Worm (Caenorhabditis elegans) whole organism, late embryonic: ENCODE results near the gene Y43F8C.13.
A peak's percentile ranks its signal among the peaks of the same experiment; 100 is the strongest.

Source experiments
- C08G9.2 ChIP-seq: sonication (generic microtip); optimal IDR thresholded peaks from 2 replicates; lab custom pipeline; 2016; ENCODE audit warnings: mild to moderate bottlenecking, missing genetic modification characterization, moderate library complexity, missing compliant biosample characterization
- F13H6.1 ChIP-seq: sonication (generic microtip); optimal IDR thresholded peaks from 2 replicates; lab custom pipeline; 2016; ENCODE audit warnings: missing genetic modification characterization, missing compliant biosample characterization
- K09A11.1 ChIP-seq: sonication (generic microtip); optimal IDR thresholded peaks from 2 replicates; lab custom pipeline; 2017; ENCODE audit warnings: antibody characterized with exemption, mild to moderate bottlenecking, missing genetic modification characterization, missing compliant biosample characterization; ENCODE audit not compliant: insufficient read depth
- ahr-1 ChIP-seq: sonication (generic microtip); optimal IDR thresholded peaks from 2 replicates; lab custom pipeline; 2016; ENCODE audit warnings: missing genetic modification characterization, missing compliant biosample characterization
- ama-1 ChIP-seq: fragments of 150-350 bp; optimal IDR thresholded peaks from 2 replicates; lab custom pipeline; 2014
- ceh-24 ChIP-seq: sonication (generic microtip); optimal IDR thresholded peaks from 2 replicates; lab custom pipeline; 2016; ENCODE audit warnings: mild to moderate bottlenecking, missing genetic modification characterization, missing compliant biosample characterization
- ceh-30 ChIP-seq: fragments of 150-350 bp; optimal IDR thresholded peaks from 2 replicates; lab custom pipeline; 2014; ENCODE audit warnings: missing biosample characterization, missing genetic modification characterization
- ceh-31 ChIP-seq: sonication (generic microtip); optimal IDR thresholded peaks from 2 replicates; lab custom pipeline; 2016; ENCODE audit warnings: missing genetic modification characterization, missing compliant biosample characterization
- ceh-48 ChIP-seq: sonication (generic microtip); optimal IDR thresholded peaks from 2 replicates; lab custom pipeline; 2016; ENCODE audit warnings: missing genetic modification characterization, inconsistent platforms, missing compliant biosample characterization
- dmd-4 ChIP-seq: sonication (generic microtip); optimal IDR thresholded peaks from 2 replicates; lab custom pipeline; 2016; ENCODE audit warnings: borderline replicate concordance, missing genetic modification characterization, missing compliant biosample characterization
- elt-4 ChIP-seq: sonication (generic microtip); optimal IDR thresholded peaks from 2 replicates; lab custom pipeline; 2016; ENCODE audit warnings: missing genetic modification characterization, missing compliant biosample characterization
- fkh-6 ChIP-seq: sonication (generic microtip); optimal IDR thresholded peaks from 2 replicates; lab custom pipeline; 2016; ENCODE audit warnings: missing genetic modification characterization, missing compliant biosample characterization
- gmeb-2 ChIP-seq: sonication (generic microtip); optimal IDR thresholded peaks from 2 replicates; lab custom pipeline; 2016; ENCODE audit warnings: missing genetic modification characterization, inconsistent platforms, missing compliant biosample characterization
- hlh-13 ChIP-seq: fragments of 200-800 bp; sonication (Bioruptor generic); optimal IDR thresholded peaks from 2 replicates; lab custom pipeline; 2018; ENCODE audit warnings: mild to moderate bottlenecking, missing genetic modification characterization, missing compliant biosample characterization
- hlh-15 ChIP-seq: sonication (generic microtip); optimal IDR thresholded peaks from 2 replicates; lab custom pipeline; 2016; ENCODE audit warnings: missing genetic modification characterization, missing compliant biosample characterization
- hlh-30 ChIP-seq: sonication (generic microtip); optimal IDR thresholded peaks from 2 replicates; lab custom pipeline; 2017; ENCODE audit warnings: antibody characterized with exemption, missing genetic modification characterization, missing compliant biosample characterization; ENCODE audit not compliant: insufficient read depth
- lim-6 ChIP-seq: sonication (generic microtip); optimal IDR thresholded peaks from 2 replicates; lab custom pipeline; 2016; ENCODE audit warnings: missing genetic modification characterization, missing compliant biosample characterization
- madf-2 ChIP-seq: sonication (generic microtip); optimal IDR thresholded peaks from 2 replicates; lab custom pipeline; 2017; ENCODE audit warnings: missing genetic modification characterization, missing compliant biosample characterization
- mec-3 ChIP-seq: sonication (generic microtip); optimal IDR thresholded peaks from 2 replicates; lab custom pipeline; 2016; ENCODE audit warnings: borderline replicate concordance, missing genetic modification characterization, missing compliant biosample characterization
- nhr-11 ChIP-seq: fragments of 150-350 bp; optimal IDR thresholded peaks from 2 replicates; lab custom pipeline; 2014; ENCODE audit warnings: missing biosample characterization, missing genetic modification characterization
- npax-4 ChIP-seq: sonication (generic microtip); optimal IDR thresholded peaks from 2 replicates; lab custom pipeline; 2016; ENCODE audit warnings: missing genetic modification characterization, missing compliant biosample characterization
- odd-2 ChIP-seq: sonication (generic microtip); optimal IDR thresholded peaks from 2 replicates; lab custom pipeline; 2017; ENCODE audit warnings: antibody characterized with exemption, mild to moderate bottlenecking, missing genetic modification characterization, missing compliant biosample characterization
- pag-3 ChIP-seq: sonication (generic microtip); optimal IDR thresholded peaks from 2 replicates; lab custom pipeline; 2016; ENCODE audit warnings: missing compliant biosample characterization, missing genetic modification characterization, borderline replicate concordance
- pha-4 ChIP-seq: fragments of 150-350 bp; optimal IDR thresholded peaks from 2 replicates; lab custom pipeline; 2018; ENCODE audit warnings: missing biosample characterization, missing genetic modification reagents, missing genetic modification characterization
- pqm-1 ChIP-seq: sonication (generic microtip); optimal IDR thresholded peaks from 2 replicates; lab custom pipeline; 2016; ENCODE audit warnings: missing genetic modification characterization, missing compliant biosample characterization
- ref-2 ChIP-seq: sonication (generic microtip); optimal IDR thresholded peaks from 2 replicates; lab custom pipeline; 2016; ENCODE audit warnings: missing genetic modification characterization, missing compliant biosample characterization
- rnt-1 ChIP-seq: sonication (generic microtip); optimal IDR thresholded peaks from 2 replicates; lab custom pipeline; 2016; ENCODE audit warnings: missing genetic modification characterization, missing compliant biosample characterization
- sdc-2 ChIP-seq: sonication (generic microtip); optimal IDR thresholded peaks from 2 replicates; lab custom pipeline; 2016; ENCODE audit warnings: missing genotype, missing genetic modification characterization, missing compliant biosample characterization
- sox-2 ChIP-seq: fragments of 200-800 bp; sonication (Bioruptor generic); IDR thresholded peaks from 2 replicates; pipeline ENCODE4 v1.3.6; 2022; ENCODE audit warnings: missing genetic modification reagents, missing genetic modification characterization, missing compliant biosample characterization
- syd-9 ChIP-seq: sonication (generic microtip); optimal IDR thresholded peaks from 2 replicates; lab custom pipeline; 2016; ENCODE audit warnings: mild to moderate bottlenecking, missing genetic modification characterization, moderate library complexity, missing compliant biosample characterization
- tbx-2 ChIP-seq: sonication (generic microtip); optimal IDR thresholded peaks from 2 replicates; lab custom pipeline; 2016; ENCODE audit warnings: missing genetic modification characterization, missing compliant biosample characterization
- ttx-3 ChIP-seq: sonication (generic microtip); optimal IDR thresholded peaks from 2 replicates; lab custom pipeline; 2016; ENCODE audit warnings: missing genetic modification reagents, missing genetic modification characterization, missing compliant biosample characterization
- unc-86 ChIP-seq: sonication (generic microtip); optimal IDR thresholded peaks from 2 replicates; lab custom pipeline; 2016; ENCODE audit warnings: missing genetic modification characterization, missing compliant biosample characterization

The Y43F8C.13 gene

ce11 chrV:19741651-19742050, 44.5 kb upstream of the Y43F8C.13 start, which contains the start of gene W04E12.3:
Gene W04E12.3, plus strand, starts transcription at chrV:19741951.
- no peak for TF ChIP-seq lim-6 (tag; lab: Kevin White, UChicago)
- no peak for TF ChIP-seq ceh-24
- no peak for TF ChIP-seq K09A11.1 (tag; lab: Kevin White, UChicago)
- TF ChIP-seq fkh-6, result no peak
- no peak for TF ChIP-seq sox-2 (GFP tag; lab: Robert Waterston, UW)
- TF ChIP-seq npax-4 (tag; lab: Kevin White, UChicago), result no peak
- no peak for TF ChIP-seq rnt-1
- TF ChIP-seq hlh-30 (tag; lab: Kevin White, UChicago), result no peak
- TF ChIP-seq hlh-15 (tag; lab: Kevin White, UChicago), result no peak
- TF ChIP-seq dmd-4 (tag; lab: Kevin White, UChicago), result no peak
- no peak for TF ChIP-seq mec-3 (tag; lab: Kevin White, UChicago)
- no peak for TF ChIP-seq pag-3 (tag; lab: Kevin White, UChicago)
- no peak for TF ChIP-seq syd-9 (tag; lab: Kevin White, UChicago)
- TF ChIP-seq ceh-48, result no peak
- no peak for TF ChIP-seq F13H6.1 (tag; lab: Kevin White, UChicago)
- no peak for TF ChIP-seq nhr-11 (tag; lab: Kevin White, UChicago)
- no peak for TF ChIP-seq ceh-30 (tag; lab: Kevin White, UChicago)
- TF ChIP-seq tbx-2 (tag; lab: Kevin White, UChicago), result no peak
- no peak for TF ChIP-seq unc-86 (tag; lab: Kevin White, UChicago)
- no peak for TF ChIP-seq sdc-2 (tag; lab: Kevin White, UChicago)
- TF ChIP-seq, all 69 proteins: peak for 0

ce11 chrV:19741034-19741433, 43.8 kb upstream of the Y43F8C.13 start, which contains the start of gene W04E12.2:
Gene W04E12.2, minus strand, starts transcription at chrV:19741134.
- TF ChIP-seq pqm-1 (no peak), pha-4 (tag; lab: Kevin White, UChicago) (no peak), elt-4 (tag; lab: Kevin White, UChicago) (no peak), madf-2 (tag; lab: Kevin White, UChicago) (no peak), gmeb-2 (tag; lab: Kevin White, UChicago) (no peak), ttx-3 (tag; lab: Kevin White, UChicago) (no peak)

ce11 chrV:19738117-19738516, 40.9 kb upstream of the Y43F8C.13 start, which contains the start of gene fbxa-131:
Gene fbxa-131, plus strand, starts transcription at chrV:19738417.
- TF ChIP-seq C08G9.2 (tag; lab: Kevin White, UChicago), result no peak
- no peak for TF ChIP-seq ceh-24
- no peak for TF ChIP-seq odd-2 (tag; lab: Kevin White, UChicago)
- TF ChIP-seq hlh-15 (tag; lab: Kevin White, UChicago), result no peak
- no peak for TF ChIP-seq ama-1 (lab: Kevin White, UChicago)
- TF ChIP-seq hlh-30 (tag; lab: Kevin White, UChicago), result no peak
- TF ChIP-seq nhr-11 (tag; lab: Kevin White, UChicago), result no peak
- no peak for TF ChIP-seq K09A11.1 (tag; lab: Kevin White, UChicago)
- TF ChIP-seq, all 69 proteins: peak for 0

ce11 chrV:19737458-19737857, 40.3 kb upstream of the Y43F8C.13 start, which contains the start of gene W04E12.7:
Gene W04E12.7, minus strand, starts transcription at chrV:19737558.
- TF ChIP-seq ceh-48, result no peak
- no peak for TF ChIP-seq odd-2 (tag; lab: Kevin White, UChicago)
- TF ChIP-seq ceh-31 (tag; lab: Kevin White, UChicago), result no peak
- TF ChIP-seq ahr-1 (tag; lab: Kevin White, UChicago), result no peak
- TF ChIP-seq ttx-3 (tag; lab: Kevin White, UChicago), result no peak
- TF ChIP-seq ref-2 (tag; lab: Kevin White, UChicago), result no peak

ce11 chrV:19733728-19734127, 36.5 kb upstream of the Y43F8C.13 start:
- no peak for TF ChIP-seq hlh-13 (GFP tag; lab: Kevin White, UChicago)
- TF ChIP-seq pag-3 (tag; lab: Kevin White, UChicago), result peak; percentile 40
